Worm (Caenorhabditis elegans): Measurements from ENCODE around the gene nlr-1.
"Not testable (repeated sequence)": the region's sequence is repeated elsewhere in the genome, so short reads cannot be mapped to it uniquely, and the experiment has no call there.

The nlr-1 gene

ce11 chrIV:12154195-12154677 is 23.9 kb downstream of the nlr-1 start, which contains the start of gene B0001.7:
Gene B0001.7 (minus strand): TSS chrIV:12154245.
- TF ChIP-seq ceh-28 (tag; optimal IDR thresholded peaks at IDR 0.05) (no peak), nhr-43 (tag; optimal IDR thresholded peaks at IDR 0.05; ENCODE audit: poor library complexity, severe bottlenecking) (no peak), elt-2 (tag; optimal IDR thresholded peaks at IDR 0.05) (no peak), nhr-67 (tag; optimal IDR thresholded peaks at IDR 0.05) (no peak), fkh-10 (GFP tag; optimal IDR thresholded peaks at IDR 0.05) (no peak), ama-1 (optimal IDR thresholded peaks at IDR 0.05) (no peak), pha-4 (tag; optimal IDR thresholded peaks at IDR 0.05) (no peak), ceh-82 (tag; optimal IDR thresholded peaks at IDR 0.05) (no peak), unc-62 (GFP tag; optimal IDR thresholded peaks at IDR 0.05) (no peak), lsy-12 (tag; optimal IDR thresholded peaks at IDR 0.05) (no peak), mdl-1 (tag; optimal IDR thresholded peaks at IDR 0.05) (no peak), skn-1 (tag; optimal IDR thresholded peaks at IDR 0.05) (no peak), ceh-16 (tag; optimal IDR thresholded peaks at IDR 0.05) (no peak), eor-1 (tag; optimal IDR thresholded peaks at IDR 0.05) (no peak), R02D3.7 (tag; optimal IDR thresholded peaks at IDR 0.05) (no peak), pqm-1 (tag; optimal IDR thresholded peaks at IDR 0.05) (no peak)

DNA sequence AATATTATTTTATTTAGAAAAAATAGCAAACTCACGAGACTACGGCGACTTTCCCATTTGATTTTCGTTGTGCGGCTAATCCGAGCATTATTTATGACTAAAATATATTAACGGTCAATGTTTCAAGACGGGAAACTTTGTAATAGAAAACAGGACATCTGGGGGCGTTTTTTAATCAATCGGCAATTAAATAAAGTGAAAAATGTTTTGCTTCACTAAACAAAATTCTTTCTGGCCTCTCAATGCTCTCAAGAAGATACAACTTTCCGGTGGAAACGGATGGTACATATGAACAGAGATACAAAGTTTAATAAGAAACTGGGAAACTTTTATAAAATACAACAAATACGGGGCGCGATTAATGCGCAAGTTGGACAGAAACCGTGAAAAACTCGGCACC is 27.3 kb downstream of the nlr-1 start, which contains the start of gene B0001.2:
TSS of gene B0001.2 (minus strand) at position 101 of the 400 bp plus-strand sequence.
- TF ChIP-seq unc-62 (GFP tag; optimal IDR thresholded peaks at IDR 0.05) = no peak

ce11 chrIV:12149609-12150008 is 28.5 kb downstream of the nlr-1 start:
- TF ChIP-seq egl-5 (tag; optimal IDR thresholded peaks at IDR 0.05) = no peak
- no peak for TF ChIP-seq nhr-237 (tag; optimal IDR thresholded peaks at IDR 0.05)
- TF ChIP-seq nhr-43 (tag; optimal IDR thresholded peaks at IDR 0.05; ENCODE audit: poor library complexity, severe bottlenecking) = no peak
- no peak for TF ChIP-seq jun-1 (tag; optimal IDR thresholded peaks at IDR 0.05)
- TF ChIP-seq egl-27 (tag; optimal IDR thresholded peaks at IDR 0.05) = no peak
- TF ChIP-seq mml-1 (tag; optimal IDR thresholded peaks at IDR 0.05) = no peak
- no peak for TF ChIP-seq mdl-1 (tag; optimal IDR thresholded peaks at IDR 0.05)
- no peak for TF ChIP-seq unc-62 (GFP tag; optimal IDR thresholded peaks at IDR 0.05)
- no peak for TF ChIP-seq nhr-25 (tag; optimal IDR thresholded peaks at IDR 0.05)
- TF ChIP-seq eor-1 (tag; optimal IDR thresholded peaks at IDR 0.05) = no peak
- TF ChIP-seq snpc-4 (tag; optimal IDR thresholded peaks at IDR 0.05) = no peak

- TF ChIP-seq hmg-11 (tag; optimal IDR thresholded peaks at IDR 0.05) = peak; percentile 14
- no peak for TF ChIP-seq ztf-4 (tag; optimal IDR thresholded peaks at IDR 0.05)
Measured at ce11 chrIV:12145681-12146080, 32.5 kb downstream of the nlr-1 start, which contains the start of gene B0001.3. Gene B0001.3 (minus strand): TSS chrIV:12145735.

DNA sequence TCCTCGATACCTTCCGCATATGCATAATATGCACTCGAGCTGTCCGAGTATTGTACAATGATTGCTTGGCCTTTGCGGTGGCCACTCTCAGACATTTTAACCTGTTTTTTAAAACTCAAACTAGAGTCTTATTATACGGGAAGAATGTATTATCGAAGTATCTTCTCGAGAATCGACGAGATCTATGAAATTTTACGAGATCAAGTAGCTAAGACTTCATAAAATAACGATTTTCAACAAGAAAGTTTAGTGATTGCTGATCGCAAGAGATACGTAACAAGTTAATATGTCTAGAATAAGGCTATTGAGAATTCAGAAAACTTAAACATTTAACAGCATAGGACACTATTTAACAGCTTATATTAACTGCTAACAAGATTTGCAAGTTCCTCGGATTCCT is 34.9 kb downstream of the nlr-1 start, which contains the start of gene B0001.5:
TSS of gene B0001.5 (minus strand) at position 101 of the 400 bp plus-strand sequence.
- TF ChIP-seq nhr-77 (tag; optimal IDR thresholded peaks at IDR 0.05) = no peak
- TF ChIP-seq nhr-23 (tag; optimal IDR thresholded peaks at IDR 0.05) = no peak
- TF ChIP-seq ceh-9 (tag; optimal IDR thresholded peaks at IDR 0.05) = no peak
- TF ChIP-seq ztf-11 (tag; optimal IDR thresholded peaks at IDR 0.05) = no peak

ce11 chrIV:12140959-12141358 is 37.2 kb downstream of the nlr-1 start, which contains the start of gene B0001.8:
Gene B0001.8 (minus strand): TSS chrIV:12141059.
- TF ChIP-seq zag-1 (tag; optimal IDR thresholded peaks at IDR 0.05) (no peak), egl-5 (tag; optimal IDR thresholded peaks at IDR 0.05) (no peak), aly-2 (tag; optimal IDR thresholded peaks at IDR 0.05) (no peak), hmg-11 (tag; optimal IDR thresholded peaks at IDR 0.05) (no peak), mml-1 (tag; optimal IDR thresholded peaks at IDR 0.05) (no peak), elt-2 (tag; optimal IDR thresholded peaks at IDR 0.05) (no peak), ama-1 (optimal IDR thresholded peaks at IDR 0.05) (no peak), ceh-28 (tag; optimal IDR thresholded peaks at IDR 0.05) (no peak), ztf-11 (tag; optimal IDR thresholded peaks at IDR 0.05) (no peak)

- not testable (repeated sequence) for TF ChIP-seq lin-15B, lin-39, eor-1 (tag; optimal IDR thresholded peaks at IDR 0.05)
Measured at ce11 chrIV:12138093-12138492, 40.0 kb downstream of the nlr-1 start, which contains the start of gene B0001.4. Gene B0001.4 (minus strand): TSS chrIV:12138193.

Measured in whole organism, L3 larva.